Worm (Caenorhabditis elegans) whole organism, mixed stage, embryonic: Measurements from ENCODE around the gene cutl-2.

Experiments used
- blmp-1 ChIP-seq: fragments of 150-350 bp; optimal IDR thresholded peaks from 2 replicates; lab custom pipeline; 2014; ENCODE audit warnings: missing biosample characterization, missing genetic modification characterization
- lin-13 ChIP-seq: fragments of 150-350 bp; optimal IDR thresholded peaks from 2 replicates; lab custom pipeline; 2014; ENCODE audit warnings: missing biosample characterization, missing genetic modification characterization
- lsy-2 ChIP-seq: fragments of 150-350 bp; optimal IDR thresholded peaks from 2 replicates; lab custom pipeline; 2014; ENCODE audit warnings: missing biosample characterization, missing genetic modification characterization
- mep-1 ChIP-seq: fragments of 150-350 bp; optimal IDR thresholded peaks from 2 replicates; lab custom pipeline; 2017; ENCODE audit warnings: missing biosample characterization, missing genetic modification reagents, missing genetic modification characterization, inconsistent platforms
- mls-2 ChIP-seq: sonication (generic microtip); optimal IDR thresholded peaks from 2 replicates; lab custom pipeline; 2016; ENCODE audit warnings: mild to moderate bottlenecking, missing genetic modification characterization, moderate library complexity, missing compliant biosample characterization
- nhr-12 ChIP-seq: fragments of 150-350 bp; optimal IDR thresholded peaks from 2 replicates; lab custom pipeline; 2014; ENCODE audit warnings: missing biosample characterization, missing genetic modification characterization
- nhr-28 ChIP-seq: fragments of 150-350 bp; optimal IDR thresholded peaks from 2 replicates; lab custom pipeline; 2014; ENCODE audit warnings: missing biosample characterization, missing genetic modification characterization
- nhr-76 ChIP-seq: sonication (generic microtip); optimal IDR thresholded peaks from 2 replicates; lab custom pipeline; 2017; ENCODE audit warnings: missing biosample characterization, missing genetic modification characterization
- snpc-4 ChIP-seq: fragments of 150-350 bp; optimal IDR thresholded peaks from 2 replicates; lab custom pipeline; 2014; ENCODE audit warnings: missing biosample characterization, missing genetic modification characterization
- sptf-1 ChIP-seq: sonication (generic microtip); optimal IDR thresholded peaks from 2 replicates; lab custom pipeline; 2017; ENCODE audit warnings: mild to moderate bottlenecking, missing genetic modification characterization, moderate library complexity, missing compliant biosample characterization
- unc-62 ChIP-seq: fragments of 150-350 bp; optimal IDR thresholded peaks from 2 replicates; lab custom pipeline; 2014; ENCODE audit warnings: missing biosample characterization, missing genetic modification reagents, missing genetic modification characterization
- zip-8 ChIP-seq: fragments of 150-350 bp; optimal IDR thresholded peaks from 2 replicates; lab custom pipeline; 2014; ENCODE audit warnings: missing biosample characterization, missing genetic modification characterization
- ztf-11 ChIP-seq: fragments of 150-350 bp; optimal IDR thresholded peaks from 2 replicates; lab custom pipeline; 2014; ENCODE audit warnings: missing biosample characterization, missing genetic modification characterization

- no peak for TF ChIP-seq mep-1 (tag; lab: Kevin White, UChicago)
- TF ChIP-seq lsy-2 (tag; lab: Kevin White, UChicago): no peak
- no peak for TF ChIP-seq snpc-4
- no peak for TF ChIP-seq sptf-1 (tag; lab: Kevin White, UChicago)
- no peak for TF ChIP-seq blmp-1
- TF ChIP-seq ztf-11 (tag; lab: Kevin White, UChicago): no peak
- TF ChIP-seq nhr-28: no peak
- no peak for TF ChIP-seq unc-62 (GFP tag; lab: Kevin White, UChicago)
- no peak for TF ChIP-seq nhr-12 (tag; lab: Kevin White, UChicago)
- no peak for TF ChIP-seq lin-13 (tag; lab: Kevin White, UChicago)
- no peak for TF ChIP-seq nhr-76 (tag; lab: Kevin White, UChicago)
- TF ChIP-seq zip-8 (tag; lab: Kevin White, UChicago): no peak
- no peak for TF ChIP-seq mls-2 (tag; lab: Kevin White, UChicago)
Measured at ce11 chrII:9724464-9724863, at the start of gene cutl-2.
